Worm (Caenorhabditis elegans): Measurements from ENCODE around the gene nas-12.

nas-12 gene

DNA sequence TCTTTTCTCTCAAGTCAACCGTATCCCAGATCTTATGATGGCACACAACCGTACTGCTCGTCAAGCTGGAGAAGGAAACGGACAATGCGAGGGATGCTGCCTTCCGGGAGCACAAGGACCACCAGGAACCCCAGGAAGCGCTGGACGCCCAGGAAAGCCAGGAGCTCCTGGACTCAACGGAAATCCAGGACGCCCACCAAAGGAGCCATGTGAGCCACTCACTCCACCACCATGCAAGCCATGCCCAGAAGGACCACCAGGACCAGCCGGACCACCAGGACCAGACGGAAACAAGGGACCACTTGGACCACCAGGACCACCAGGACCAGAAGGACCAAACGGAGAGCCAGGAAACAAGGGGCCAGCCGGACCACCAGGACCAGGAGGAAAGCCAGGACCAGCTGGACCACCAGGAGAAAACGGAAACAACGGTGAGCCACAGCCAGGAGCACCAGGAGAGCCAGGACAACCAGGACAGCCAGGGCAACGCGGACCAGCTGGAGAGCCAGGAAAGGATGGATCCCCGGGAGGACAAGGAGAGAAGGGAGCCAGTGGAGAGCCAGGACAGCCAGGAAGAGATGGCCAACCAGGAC is 7.0 kb upstream of the nas-12 start:
- TF ChIP-seq hmbx-1 (tag; optimal IDR thresholded peaks at IDR 0.05) = no peak
- TF ChIP-seq ets-7 (tag; optimal IDR thresholded peaks at IDR 0.05) = no peak
- TF ChIP-seq scrt-1 (GFP tag; IDR thresholded peaks at IDR 0.05) = no peak
- no peak for TF ChIP-seq tra-4 (tag; optimal IDR thresholded peaks at IDR 0.05)
- no peak for TF ChIP-seq ama-1 (optimal IDR thresholded peaks at IDR 0.05)
- TF ChIP-seq flt-1 (GFP tag; IDR thresholded peaks at IDR 0.05) = no peak
- TF ChIP-seq ceh-36 (tag; optimal IDR thresholded peaks at IDR 0.05) = no peak
- no peak for TF ChIP-seq aly-1 (tag; optimal IDR thresholded peaks at IDR 0.05)
- TF ChIP-seq F13C5.2 (tag; optimal IDR thresholded peaks at IDR 0.05) = no peak
- no peak for TF ChIP-seq hmg-4 (GFP tag; optimal IDR thresholded peaks at IDR 0.05)
- TF ChIP-seq pes-1 (GFP tag; IDR thresholded peaks at IDR 0.05) = no peak
- TF ChIP-seq hnd-1 (tag; optimal IDR thresholded peaks at IDR 0.05) = no peak
- TF ChIP-seq B0310.2 (tag; optimal IDR thresholded peaks at IDR 0.05) = no peak
- no peak for TF ChIP-seq tbx-37 (GFP tag; conservative IDR thresholded peaks at IDR 0.05)
- no peak for TF ChIP-seq ceh-13 (GFP tag; optimal IDR thresholded peaks at IDR 0.05)
- no peak for TF ChIP-seq tbx-11 (GFP tag; IDR thresholded peaks at IDR 0.05)
- TF ChIP-seq sea-1 (GFP tag; conservative IDR thresholded peaks at IDR 0.05) = no peak

DNA sequence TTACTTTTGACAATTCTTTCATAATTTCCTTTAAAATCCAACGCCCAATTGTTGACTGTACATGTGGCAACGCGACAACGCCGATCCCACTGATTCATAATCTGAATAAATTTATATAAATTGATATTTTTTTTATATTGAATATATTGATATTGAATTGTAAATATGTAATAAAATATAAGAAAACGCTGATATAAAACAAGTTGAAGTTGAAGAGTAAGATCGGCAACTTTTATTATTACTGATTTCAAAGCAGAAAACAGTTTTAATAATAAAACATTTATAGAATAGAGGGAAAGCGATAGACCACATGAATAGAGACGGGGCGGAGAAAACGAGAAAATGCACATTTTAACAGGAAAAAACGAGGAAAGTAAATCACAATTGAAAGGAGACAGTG is 4.6 kb upstream of the nas-12 start, which contains the start of gene qns-1:
Gene qns-1 (minus strand): TSS at position 101 of the 400 bp plus-strand sequence.
- no peak for TF ChIP-seq hmbx-1 (tag; optimal IDR thresholded peaks at IDR 0.05)
- no peak for TF ChIP-seq hnd-1 (tag; optimal IDR thresholded peaks at IDR 0.05)
- TF ChIP-seq flt-1 (GFP tag; IDR thresholded peaks at IDR 0.05) = no peak
- TF ChIP-seq B0310.2 (tag; optimal IDR thresholded peaks at IDR 0.05) = no peak
- TF ChIP-seq tbx-37 (GFP tag; conservative IDR thresholded peaks at IDR 0.05) = no peak
- TF ChIP-seq aly-1 (tag; optimal IDR thresholded peaks at IDR 0.05) = no peak
- no peak for TF ChIP-seq pes-1 (GFP tag; IDR thresholded peaks at IDR 0.05)
- no peak for TF ChIP-seq ceh-36 (tag; optimal IDR thresholded peaks at IDR 0.05)
- no peak for TF ChIP-seq F13C5.2 (tag; optimal IDR thresholded peaks at IDR 0.05)
- TF ChIP-seq hmg-4 (GFP tag; optimal IDR thresholded peaks at IDR 0.05) = no peak
- no peak for TF ChIP-seq ets-7 (tag; optimal IDR thresholded peaks at IDR 0.05)
- TF ChIP-seq sea-1 (GFP tag; conservative IDR thresholded peaks at IDR 0.05) = no peak
- TF ChIP-seq tra-4 (tag; optimal IDR thresholded peaks at IDR 0.05) = no peak
- TF ChIP-seq scrt-1 (GFP tag; IDR thresholded peaks at IDR 0.05) = no peak

DNA sequence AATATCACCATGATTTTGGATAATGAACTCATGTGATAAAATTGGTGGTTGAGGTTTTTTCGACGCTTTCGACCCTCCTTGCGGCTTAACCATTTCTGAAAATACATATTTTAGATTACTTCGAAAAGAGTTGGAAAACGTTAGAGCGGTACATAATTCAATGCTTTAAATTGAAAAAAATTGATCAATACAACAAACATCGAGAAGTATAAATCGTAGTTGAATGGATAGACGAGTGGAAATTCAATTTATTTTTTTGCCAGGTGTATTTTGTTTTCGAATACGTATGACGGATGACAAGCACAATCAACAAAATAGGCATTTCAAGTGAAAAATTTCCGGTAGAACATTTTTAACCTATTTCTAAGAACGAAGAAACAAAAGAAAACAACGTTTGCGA is 2.6 kb upstream of the nas-12 start, which contains the start of gene tram-1:
Gene tram-1 (minus strand): TSS at position 101 of the 400 bp plus-strand sequence.
- TF ChIP-seq B0310.2 (tag; optimal IDR thresholded peaks at IDR 0.05) = no peak
- TF ChIP-seq ama-1 (optimal IDR thresholded peaks at IDR 0.05) = no peak
- no peak for TF ChIP-seq tra-4 (tag; optimal IDR thresholded peaks at IDR 0.05)
- TF ChIP-seq ceh-13 (GFP tag; optimal IDR thresholded peaks at IDR 0.05) = no peak
- no peak for TF ChIP-seq hmg-4 (GFP tag; optimal IDR thresholded peaks at IDR 0.05)
- no peak for TF ChIP-seq pes-1 (GFP tag; IDR thresholded peaks at IDR 0.05)
- no peak for TF ChIP-seq ets-7 (tag; optimal IDR thresholded peaks at IDR 0.05)
- no peak for TF ChIP-seq tbx-37 (GFP tag; conservative IDR thresholded peaks at IDR 0.05)
- no peak for TF ChIP-seq sea-1 (GFP tag; conservative IDR thresholded peaks at IDR 0.05)

DNA sequence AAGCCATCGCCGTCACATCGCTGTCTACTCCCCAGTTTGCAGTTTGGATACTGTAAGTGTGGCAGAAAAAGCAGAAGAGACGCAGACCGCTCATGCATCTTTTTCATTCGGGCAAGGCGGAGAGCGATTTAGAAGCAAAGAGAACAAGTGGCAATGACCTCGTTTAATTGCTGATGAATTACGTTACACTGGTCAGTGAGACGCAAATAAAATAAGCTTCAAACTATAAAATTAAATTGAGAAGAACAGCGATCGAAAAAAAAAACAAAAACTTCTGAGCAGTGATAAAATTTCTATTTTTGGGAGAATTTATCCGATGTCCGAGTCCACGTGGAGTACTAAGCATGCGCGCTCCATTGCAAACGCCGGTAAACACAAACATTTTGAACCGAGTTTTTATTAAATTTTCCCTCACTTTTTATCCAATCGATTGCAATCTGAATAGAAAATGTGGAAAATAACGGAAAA is 1.7 kb upstream of the nas-12 start, which contains the start of gene C24F3.2:
Gene C24F3.2 (plus strand): TSS at position 418 of the 468 bp plus-strand sequence.
- TF ChIP-seq hmbx-1 (tag; optimal IDR thresholded peaks at IDR 0.05) (no peak), tra-4 (tag; optimal IDR thresholded peaks at IDR 0.05) (no peak), flt-1 (GFP tag; IDR thresholded peaks at IDR 0.05) (no peak), tbx-11 (GFP tag; IDR thresholded peaks at IDR 0.05) (no peak), pes-1 (GFP tag; IDR thresholded peaks at IDR 0.05) (no peak), ceh-13 (GFP tag; optimal IDR thresholded peaks at IDR 0.05) (no peak), ceh-36 (tag; optimal IDR thresholded peaks at IDR 0.05) (no peak), ama-1 (optimal IDR thresholded peaks at IDR 0.05) (no peak), F13C5.2 (tag; optimal IDR thresholded peaks at IDR 0.05) (no peak), hnd-1 (tag; optimal IDR thresholded peaks at IDR 0.05) (no peak), hmg-4 (GFP tag; optimal IDR thresholded peaks at IDR 0.05) (no peak), B0310.2 (tag; optimal IDR thresholded peaks at IDR 0.05) (no peak), aly-1 (tag; optimal IDR thresholded peaks at IDR 0.05) (no peak), scrt-1 (GFP tag; IDR thresholded peaks at IDR 0.05) (no peak), sea-1 (GFP tag; conservative IDR thresholded peaks at IDR 0.05) (no peak), ets-7 (tag; optimal IDR thresholded peaks at IDR 0.05) (no peak), tbx-37 (GFP tag; conservative IDR thresholded peaks at IDR 0.05) (no peak)

DNA sequence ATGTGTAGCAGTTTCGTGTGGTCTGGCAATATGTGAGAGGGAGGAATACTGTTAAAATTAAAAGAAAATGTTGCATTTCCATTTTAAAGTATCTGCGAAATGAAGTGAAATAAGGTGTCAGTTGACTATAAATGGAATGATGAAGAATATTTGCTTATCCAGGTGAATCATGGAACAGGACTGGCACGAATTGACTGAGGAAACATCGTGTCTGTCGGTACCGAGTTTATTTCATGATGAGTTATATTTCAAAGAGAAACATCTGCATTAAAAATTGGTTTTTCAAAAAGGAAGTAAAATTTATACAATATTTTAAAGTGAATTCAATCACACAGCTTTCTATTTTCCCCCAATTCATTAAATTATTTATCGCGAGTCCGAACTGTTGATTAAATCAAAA is 3.7 kb downstream of the nas-12 start, which contains the start of gene F01G10.6:
Gene F01G10.6 (minus strand): TSS at position 101 of the 400 bp plus-strand sequence.
- no peak for TF ChIP-seq hmbx-1 (tag; optimal IDR thresholded peaks at IDR 0.05)
- TF ChIP-seq aly-1 (tag; optimal IDR thresholded peaks at IDR 0.05) = no peak
- no peak for TF ChIP-seq hmg-4 (GFP tag; optimal IDR thresholded peaks at IDR 0.05)
- no peak for TF ChIP-seq F13C5.2 (tag; optimal IDR thresholded peaks at IDR 0.05)
- TF ChIP-seq ceh-36 (tag; optimal IDR thresholded peaks at IDR 0.05) = no peak
- TF ChIP-seq pes-1 (GFP tag; IDR thresholded peaks at IDR 0.05) = no peak
- TF ChIP-seq tbx-11 (GFP tag; IDR thresholded peaks at IDR 0.05) = no peak
- TF ChIP-seq B0310.2 (tag; optimal IDR thresholded peaks at IDR 0.05) = no peak

DNA sequence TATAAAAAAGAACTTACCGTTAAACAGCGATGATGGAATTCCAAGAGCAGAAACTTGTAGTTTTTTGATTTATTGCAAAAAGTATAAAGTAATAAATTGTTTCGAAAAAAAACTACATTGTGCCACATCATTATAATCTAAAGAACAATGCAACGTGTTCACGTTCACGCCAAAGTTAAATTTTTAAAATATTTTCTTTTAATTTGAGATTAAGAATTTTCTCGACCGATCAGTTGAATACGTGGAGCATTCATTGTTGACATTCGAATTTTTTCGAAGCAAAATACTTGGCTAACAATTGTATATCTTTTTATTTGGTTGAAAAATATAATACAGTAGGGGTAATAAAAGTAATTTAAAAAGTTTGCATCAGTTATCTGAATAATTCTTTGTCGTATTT is 7.1 kb downstream of the nas-12 start, which contains the start of gene F01G10.5:
Gene F01G10.5 (minus strand): TSS at position 101 of the 400 bp plus-strand sequence.
- TF ChIP-seq pes-1 (GFP tag; IDR thresholded peaks at IDR 0.05) = no peak
- no peak for TF ChIP-seq ama-1 (optimal IDR thresholded peaks at IDR 0.05)
- TF ChIP-seq hnd-1 (tag; optimal IDR thresholded peaks at IDR 0.05) = no peak
- TF ChIP-seq tbx-37 (GFP tag; conservative IDR thresholded peaks at IDR 0.05) = no peak
- no peak for TF ChIP-seq tbx-11 (GFP tag; IDR thresholded peaks at IDR 0.05)
- TF ChIP-seq F13C5.2 (tag; optimal IDR thresholded peaks at IDR 0.05) = no peak
- TF ChIP-seq flt-1 (GFP tag; IDR thresholded peaks at IDR 0.05) = no peak
- TF ChIP-seq tra-4 (tag; optimal IDR thresholded peaks at IDR 0.05) = no peak
- no peak for TF ChIP-seq ceh-36 (tag; optimal IDR thresholded peaks at IDR 0.05)
- no peak for TF ChIP-seq hmbx-1 (tag; optimal IDR thresholded peaks at IDR 0.05)
- TF ChIP-seq ets-7 (tag; optimal IDR thresholded peaks at IDR 0.05) = no peak
- TF ChIP-seq ceh-13 (GFP tag; optimal IDR thresholded peaks at IDR 0.05) = no peak
- TF ChIP-seq hmg-4 (GFP tag; optimal IDR thresholded peaks at IDR 0.05) = no peak

DNA sequence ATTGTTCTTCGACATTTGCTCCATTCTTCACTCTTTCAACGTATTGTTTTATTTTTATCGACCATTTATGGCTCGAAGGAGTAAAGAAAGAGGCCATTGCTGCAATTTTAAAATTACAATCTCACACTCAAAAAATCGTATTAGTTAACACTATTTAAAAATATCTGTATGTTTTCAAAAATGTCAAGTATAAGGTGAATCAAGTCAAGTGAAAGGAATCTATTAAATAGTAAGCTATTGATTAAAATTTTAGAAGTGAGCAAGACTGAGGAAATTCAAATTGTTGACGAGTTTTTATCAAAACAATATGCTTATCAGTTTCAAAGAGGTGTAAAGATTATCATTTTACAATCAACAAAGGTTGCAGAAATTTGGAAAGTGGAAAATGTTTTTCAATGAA is 8.6 kb downstream of the nas-12 start, which contains the start of gene F01G10.4:
Gene F01G10.4 (minus strand): TSS at position 101 of the 400 bp plus-strand sequence.
- TF ChIP-seq aly-1 (tag; optimal IDR thresholded peaks at IDR 0.05) = no peak
- TF ChIP-seq tbx-37 (GFP tag; conservative IDR thresholded peaks at IDR 0.05) = no peak
- TF ChIP-seq ceh-13 (GFP tag; optimal IDR thresholded peaks at IDR 0.05) = no peak
- TF ChIP-seq F13C5.2 (tag; optimal IDR thresholded peaks at IDR 0.05) = no peak
- no peak for TF ChIP-seq ceh-36 (tag; optimal IDR thresholded peaks at IDR 0.05)
- TF ChIP-seq hmg-4 (GFP tag; optimal IDR thresholded peaks at IDR 0.05) = no peak
- TF ChIP-seq tbx-11 (GFP tag; IDR thresholded peaks at IDR 0.05) = no peak

Data from whole organism, early embryonic.